Fruit fly (Drosophila melanogaster): ENCODE results near the gene Pi4KIIIalpha.

Pi4KIIIalpha gene

DNA sequence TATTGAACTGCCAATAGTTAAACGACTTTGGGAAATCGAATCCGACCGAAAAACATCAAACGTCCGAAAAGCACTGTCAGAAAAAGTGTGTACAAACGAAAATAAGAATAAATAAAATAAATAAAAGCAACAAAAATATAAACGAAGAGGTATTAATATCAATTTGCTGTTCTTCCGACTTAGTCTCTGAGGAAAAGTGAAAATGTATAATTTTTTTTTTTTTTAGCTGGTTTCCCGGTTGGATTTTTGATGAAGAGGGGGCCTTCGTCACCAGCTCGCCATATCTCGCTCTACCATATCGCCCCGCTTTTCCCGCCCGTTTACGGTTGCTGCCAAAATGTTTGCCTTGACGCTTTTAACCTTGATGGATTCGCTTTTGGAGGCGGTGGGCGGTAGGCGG, 14.0 kb downstream of the Pi4KIIIalpha start (continued):
- no peak for TF ChIP-seq Xrp1 (GFP tag; IDR thresholded peaks at IDR 0.05)
- TF ChIP-seq CG2678 (tag; optimal IDR thresholded peaks at IDR 0.05): peak; percentile 40
- no peak for TF ChIP-seq Blimp-1 (GFP tag; optimal IDR thresholded peaks at IDR 0.05)
- 0 out of 3 replicates have a peak, but pooled peaks have one; percentile 42 for TF ChIP-seq dysf (GFP tag; IDR thresholded peaks at IDR 0.05)
- TF ChIP-seq CG32532 (GFP tag; IDR thresholded peaks at IDR 0.05): peak; percentile 39; the same call in 1 of the 2 replicates
- no peak for TF ChIP-seq NFAT (GFP tag; IDR thresholded peaks at IDR 0.05)
- peak; percentile 22; the same call in 1 of the 2 replicates for TF ChIP-seq al (GFP tag; IDR thresholded peaks at IDR 0.05)
- peak; percentile 10 for TF ChIP-seq CG7839 (tag; optimal IDR thresholded peaks at IDR 0.05)
- no peak for TF ChIP-seq Dip2 (GFP tag; IDR thresholded peaks at IDR 0.05)
- TF ChIP-seq Fer1 (GFP tag; optimal IDR thresholded peaks at IDR 0.05): peak; percentile 33
- TF ChIP-seq zen2 (GFP tag; IDR thresholded peaks at IDR 0.05; ENCODE audit: partially characterized antibody): no peak
- no peak for TF ChIP-seq CG11085 (GFP tag; IDR thresholded peaks at IDR 0.05)
- TF ChIP-seq nerfin-2 (GFP tag; IDR thresholded peaks at IDR 0.05; ENCODE audit: partially characterized antibody): no peak
- TF ChIP-seq CG10209 (GFP tag; optimal IDR thresholded peaks at IDR 0.05): no peak
- no peak for TF ChIP-seq hkb (optimal IDR thresholded peaks at IDR 0.05)
- peak; percentile 52 for TF ChIP-seq hkb (GFP tag; IDR thresholded peaks at IDR 0.05)
- no peak for TF ChIP-seq hb (GFP tag; IDR thresholded peaks at IDR 0.05; ENCODE audit: partially characterized antibody)
- no peak for TF ChIP-seq aop (GFP tag; IDR thresholded peaks at IDR 0.05)
- TF ChIP-seq Gug (GFP tag; IDR thresholded peaks at IDR 0.05): no peak; the same call in 3 of the 4 replicates
- no peak for TF ChIP-seq CG5953 (GFP tag; IDR thresholded peaks at IDR 0.05)
- TF ChIP-seq CG6689 (GFP tag; IDR thresholded peaks at IDR 0.05): 0 out of 2 replicates have a peak, but pooled peaks have one; percentile 19
- TF ChIP-seq onecut (GFP tag; IDR thresholded peaks at IDR 0.05): no peak
- TF ChIP-seq Opbp (GFP tag; IDR thresholded peaks at IDR 0.05; ENCODE audit: partially characterized antibody): no peak
- TF ChIP-seq CG9797 (GFP tag; optimal IDR thresholded peaks at IDR 0.05): no peak
- TF ChIP-seq sc (optimal IDR thresholded peaks at IDR 0.05): no peak
- TF ChIP-seq sc (GFP tag; optimal IDR thresholded peaks at IDR 0.05): no peak
- TF ChIP-seq prd (optimal IDR thresholded peaks at IDR 0.05): no peak
- TF ChIP-seq prd (GFP tag; IDR thresholded peaks at IDR 0.05): peak; percentile 31; the same call in 1 of the 3 replicates
- no peak for TF ChIP-seq phol (tag; optimal IDR thresholded peaks at IDR 0.05)
- no peak for TF ChIP-seq Oli (tag; optimal IDR thresholded peaks at IDR 0.05)
- no peak; the same call in 1 of the 2 replicates for TF ChIP-seq CG9215 (GFP tag; IDR thresholded peaks at IDR 0.05)
- TF ChIP-seq CG1024 (GFP tag; IDR thresholded peaks at IDR 0.05): no peak
- no peak for TF ChIP-seq CG2116 (GFP tag; optimal IDR thresholded peaks at IDR 0.05)
- no peak for TF ChIP-seq CG6791 (GFP tag; IDR thresholded peaks at IDR 0.05; ENCODE audit: partially characterized antibody)
- no peak for TF ChIP-seq CG11093 (GFP tag; IDR thresholded peaks at IDR 0.05)
- no peak for TF ChIP-seq Hr3 (GFP tag; optimal IDR thresholded peaks at IDR 0.05)
- TF ChIP-seq grau (tag; optimal IDR thresholded peaks at IDR 0.05): peak; percentile 1
- 0 out of 3 replicates have a peak, but pooled peaks have one; percentile 33 for TF ChIP-seq CG11456 (GFP tag; IDR thresholded peaks at IDR 0.05)
- no peak for TF ChIP-seq CG17612 (GFP tag; IDR thresholded peaks at IDR 0.05)
- peak; percentile 3 for TF ChIP-seq CG12155 (GFP tag; optimal IDR thresholded peaks at IDR 0.05)
- 0 out of 3 replicates have a peak, but pooled peaks have one; percentile 17 for TF ChIP-seq CG11695 (GFP tag; IDR thresholded peaks at IDR 0.05)
- no peak for TF ChIP-seq CrebB (tag; optimal IDR thresholded peaks at IDR 0.05)
- no peak for TF ChIP-seq mam (GFP tag; optimal IDR thresholded peaks at IDR 0.05)
- no peak for TF ChIP-seq CG15601 (tag; optimal IDR thresholded peaks at IDR 0.05)
- TF ChIP-seq ftz-f1 (GFP tag; optimal IDR thresholded peaks at IDR 0.05): peak; percentile 54
- 0 out of 2 replicates have a peak, but pooled peaks have one; percentile 16 for TF ChIP-seq vvl (GFP tag; IDR thresholded peaks at IDR 0.05)
- no peak for TF ChIP-seq bigmax (GFP tag; optimal IDR thresholded peaks at IDR 0.05)
- TF ChIP-seq Hr51 (GFP tag; optimal IDR thresholded peaks at IDR 0.05): peak in 1 of 2 experiments; percentile 10
- TF ChIP-seq CG12659 (GFP tag; optimal IDR thresholded peaks at IDR 0.05): no peak
- TF ChIP-seq CG12942 (GFP tag; optimal IDR thresholded peaks at IDR 0.05): no peak
- TF ChIP-seq Lpt (GFP tag; optimal IDR thresholded peaks at IDR 0.05): no peak
- TF ChIP-seq CG10979 (tag; optimal IDR thresholded peaks at IDR 0.05): no peak
